Worm (Caenorhabditis elegans): ENCODE results near the gene xpb-1.

ce11 chrIII:11563417-11563949, 37.0 kb downstream of the xpb-1 start, which contains the start of gene Y66D12A.11:
- TF ChIP-seq ama-1 (optimal IDR thresholded peaks at IDR 0.05) (no peak), ceh-36 (tag; optimal IDR thresholded peaks at IDR 0.05) (no peak), B0310.2 (tag; optimal IDR thresholded peaks at IDR 0.05) (no peak), sea-1 (GFP tag; conservative IDR thresholded peaks at IDR 0.05) (no peak), aly-1 (tag; optimal IDR thresholded peaks at IDR 0.05) (no peak), tbx-11 (GFP tag; IDR thresholded peaks at IDR 0.05) (no peak), pes-1 (GFP tag; IDR thresholded peaks at IDR 0.05) (no peak), hmbx-1 (tag; optimal IDR thresholded peaks at IDR 0.05) (no peak), tbx-37 (GFP tag; conservative IDR thresholded peaks at IDR 0.05) (no peak)
